Worm (Caenorhabditis elegans): ENCODE measurements around the gene mpz-5.
"Not testable (repeated sequence)": the region's sequence is repeated elsewhere in the genome, so short reads cannot be mapped to it uniquely, and the experiment has no call there.

mpz-5 gene

ce11 chrIV:10339701-10340100 is 33.9 kb downstream of the mpz-5 start:
- TF ChIP-seq nhr-11 (tag; optimal IDR thresholded peaks at IDR 0.05) = peak; percentile 36
- no peak for TF ChIP-seq nhr-25 (tag; optimal IDR thresholded peaks at IDR 0.05)
- peak; percentile 16 for TF ChIP-seq ceh-16 (tag; optimal IDR thresholded peaks at IDR 0.05)

ce11 chrIV:10337286-10337685 is 36.3 kb downstream of the mpz-5 start:
- TF ChIP-seq nhr-67 (tag; optimal IDR thresholded peaks at IDR 0.05) = no peak
- no peak for TF ChIP-seq ztf-4 (tag; optimal IDR thresholded peaks at IDR 0.05)
- no peak for TF ChIP-seq fos-1 (tag; optimal IDR thresholded peaks at IDR 0.05)
- no peak for TF ChIP-seq elt-1 (tag; optimal IDR thresholded peaks at IDR 0.05)
- TF ChIP-seq ZK546.5 (tag; optimal IDR thresholded peaks at IDR 0.05) = no peak
- TF ChIP-seq eor-1 (tag; optimal IDR thresholded peaks at IDR 0.05) = no peak
- no peak for TF ChIP-seq skn-1 (tag; optimal IDR thresholded peaks at IDR 0.05)
- no peak for TF ChIP-seq nhr-76 (tag; optimal IDR thresholded peaks at IDR 0.05)
- no peak for TF ChIP-seq pha-4 (tag; optimal IDR thresholded peaks at IDR 0.05)
- TF ChIP-seq ceh-28 (tag; optimal IDR thresholded peaks at IDR 0.05) = no peak

DNA sequence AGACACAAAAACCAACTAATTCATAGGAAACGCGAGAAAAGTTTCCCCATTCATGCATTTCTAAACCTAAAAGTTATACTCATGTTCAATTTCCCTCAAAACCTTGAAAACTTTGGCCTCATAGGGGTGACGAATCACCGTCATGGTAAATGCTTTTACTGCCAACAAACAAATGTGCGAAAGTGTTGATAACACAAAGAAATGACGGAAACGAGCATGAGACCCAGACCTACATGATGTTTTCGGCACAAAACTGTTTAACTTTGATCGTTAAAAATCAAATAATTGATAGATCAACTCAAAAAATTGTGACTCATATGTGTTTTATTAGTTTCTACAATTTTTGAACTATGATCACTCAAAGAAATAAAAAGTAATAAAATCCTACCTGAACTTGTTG is 41.7 kb downstream of the mpz-5 start:
- TF ChIP-seq elt-2 (tag; optimal IDR thresholded peaks at IDR 0.05) = peak; percentile 83
- no peak for TF ChIP-seq tbx-2 (tag; optimal IDR thresholded peaks at IDR 0.05)
- TF ChIP-seq pha-4 (tag; optimal IDR thresholded peaks at IDR 0.05) = peak; percentile 19
- TF ChIP-seq pqm-1 (tag; optimal IDR thresholded peaks at IDR 0.05) = peak; percentile 84
- peak; percentile 31 for TF ChIP-seq jun-1 (tag; optimal IDR thresholded peaks at IDR 0.05)
- peak; percentile 7 for TF ChIP-seq egl-5 (tag; optimal IDR thresholded peaks at IDR 0.05)
- no peak for TF ChIP-seq ceh-9 (tag; optimal IDR thresholded peaks at IDR 0.05)

DNA sequence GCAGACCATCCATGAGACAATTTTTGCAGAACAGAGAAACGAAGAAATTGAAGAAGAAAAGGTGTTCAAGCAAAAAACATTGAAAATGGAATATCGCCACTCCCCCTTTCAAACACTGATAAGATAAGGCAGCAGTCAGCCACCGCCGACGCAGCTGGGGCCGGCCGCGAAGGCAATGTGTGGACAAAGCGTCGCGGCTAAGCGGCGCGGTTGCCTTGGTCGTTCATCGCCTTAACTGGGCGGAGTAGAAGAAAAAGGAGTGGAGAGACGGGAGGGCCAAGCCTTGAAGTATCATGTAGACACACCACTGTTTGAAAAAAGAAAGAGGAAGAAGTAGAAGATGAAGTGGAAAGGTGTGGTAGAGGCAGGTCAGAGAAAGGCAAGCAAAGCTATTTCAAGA is 42.7 kb downstream of the mpz-5 start:
- TF ChIP-seq zag-1 (tag; optimal IDR thresholded peaks at IDR 0.05) (no peak), elt-3 (tag; optimal IDR thresholded peaks at IDR 0.05) (peak in 2 of 3 experiments; percentile 57 to 93), unc-62 (GFP tag; optimal IDR thresholded peaks at IDR 0.05) (no peak), pha-4 (tag; optimal IDR thresholded peaks at IDR 0.05) (no peak), fkh-10 (GFP tag; optimal IDR thresholded peaks at IDR 0.05) (no peak), ceh-16 (tag; optimal IDR thresholded peaks at IDR 0.05) (no peak), hmg-11 (tag; optimal IDR thresholded peaks at IDR 0.05) (peak; percentile 38), snpc-4 (tag; optimal IDR thresholded peaks at IDR 0.05) (no peak), nhr-25 (tag; optimal IDR thresholded peaks at IDR 0.05) (peak; percentile 27), ceh-9 (tag; optimal IDR thresholded peaks at IDR 0.05) (no peak), daf-12 (tag; optimal IDR thresholded peaks at IDR 0.05) (no peak), unc-39 (tag; optimal IDR thresholded peaks at IDR 0.05) (no peak), elt-2 (tag; optimal IDR thresholded peaks at IDR 0.05) (peak; percentile 81), fkh-2 (tag; optimal IDR thresholded peaks at IDR 0.05) (no peak), skn-1 (tag; optimal IDR thresholded peaks at IDR 0.05) (no peak), fos-1 (tag; optimal IDR thresholded peaks at IDR 0.05) (no peak), pqm-1 (tag; optimal IDR thresholded peaks at IDR 0.05) (peak; percentile 6), mml-1 (tag; optimal IDR thresholded peaks at IDR 0.05) (no peak), nfya-1 (tag; optimal IDR thresholded peaks at IDR 0.05; ENCODE audit: insufficient read depth) (peak; percentile 2), nhr-77 (tag; optimal IDR thresholded peaks at IDR 0.05) (no peak)

DNA sequence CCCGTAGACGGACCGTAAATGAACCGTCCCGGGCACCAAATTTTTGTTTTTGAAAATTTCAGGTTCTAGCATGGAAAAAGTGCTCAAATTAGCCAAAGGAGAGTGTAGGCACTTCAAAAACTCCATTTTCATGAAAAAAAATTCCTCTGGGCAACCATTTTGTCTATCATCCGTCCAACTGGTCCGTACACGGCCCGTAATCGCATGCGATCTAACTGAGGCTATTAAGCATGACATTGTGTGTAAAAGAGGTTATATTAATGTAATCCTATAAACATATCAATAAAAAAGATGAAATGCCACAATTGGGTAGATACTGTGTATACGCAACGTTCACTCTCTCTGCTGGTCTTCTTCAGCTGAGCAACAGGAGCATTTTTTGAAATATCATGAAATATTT is 51.0 kb downstream of the mpz-5 start, which contains the start of gene R09E10.1:
TSS of gene R09E10.1 (minus strand) at position 101 of the 400 bp plus-strand sequence.
- TF ChIP-seq nhr-25, nhr-11, ceh-28 (tag; optimal IDR thresholded peaks at IDR 0.05): not testable (repeated sequence)
